Worm (Caenorhabditis elegans) whole organism, L4/young adult: ENCODE measurements around the gene hpo-26.

Experiments
- W03F9.2 ChIP-seq: fragments of 150-350 bp; optimal IDR thresholded peaks from 2 replicates; lab custom pipeline; 2014; ENCODE audit warnings: missing biosample characterization, missing genetic modification characterization
- dao-5 ChIP-seq: sonication (generic microtip); optimal IDR thresholded peaks from 2 replicates; lab custom pipeline; 2016; ENCODE audit warnings: missing genotype, missing genetic modification characterization, moderate library complexity, missing compliant biosample characterization
- him-1 ChIP-seq: sonication (generic microtip); optimal IDR thresholded peaks from 2 replicates; lab custom pipeline; 2016; ENCODE audit warnings: missing genotype, missing genetic modification reagents, missing genetic modification characterization, missing compliant biosample characterization

The hpo-26 gene

ce11 chrV:6515344-6515743, 17.5 kb downstream of the hpo-26 start:
- no peak for TF ChIP-seq dao-5 (tag; lab: Kevin White, UChicago)
- no peak for TF ChIP-seq him-1 (tag; lab: Kevin White, UChicago)
- no peak for TF ChIP-seq W03F9.2 (tag; lab: Kevin White, UChicago)

ce11 chrV:6514887-6515324, 18.0 kb downstream of the hpo-26 start, which contains the start of gene dpy-11:
Gene dpy-11 (minus strand): TSS chrV:6515240.
- peak; percentile 18 for TF ChIP-seq W03F9.2 (tag; lab: Kevin White, UChicago)
- no peak for TF ChIP-seq dao-5 (tag; lab: Kevin White, UChicago)

ce11 chrV:6513786-6514430, 19.0 kb downstream of the hpo-26 start:
- no peak for TF ChIP-seq dao-5 (tag; lab: Kevin White, UChicago)
- TF ChIP-seq W03F9.2 (tag; lab: Kevin White, UChicago): no peak
- TF ChIP-seq him-1 (tag; lab: Kevin White, UChicago): no peak

- no peak for TF ChIP-seq dao-5 (tag; lab: Kevin White, UChicago)
- no peak for TF ChIP-seq W03F9.2 (tag; lab: Kevin White, UChicago)
- no peak for TF ChIP-seq him-1 (tag; lab: Kevin White, UChicago)
These were observed 19.5 kb downstream of the hpo-26 start for ce11 chrV:6513356-6513755.

- TF ChIP-seq him-1 (tag; lab: Kevin White, UChicago) (no peak), dao-5 (tag; lab: Kevin White, UChicago) (no peak), W03F9.2 (tag; lab: Kevin White, UChicago) (no peak)
These were observed 21.7 kb downstream of the hpo-26 start, which contains the start of gene ubh-1 for ce11 chrV:6511121-6511520. Gene ubh-1 (minus strand): TSS chrV:6511409.

- TF ChIP-seq him-1 (tag; lab: Kevin White, UChicago) (no peak), dao-5 (tag; lab: Kevin White, UChicago) (no peak)
These were observed 22.2 kb downstream of the hpo-26 start for ce11 chrV:6510622-6511021.

ce11 chrV:6509717-6510116, 23.1 kb downstream of the hpo-26 start, which contains the start of gene ubh-2:
Gene ubh-2 (minus strand): TSS chrV:6509817.
- no peak for TF ChIP-seq him-1 (tag; lab: Kevin White, UChicago)
- TF ChIP-seq dao-5 (tag; lab: Kevin White, UChicago): no peak
- TF ChIP-seq W03F9.2 (tag; lab: Kevin White, UChicago): no peak

- no peak for TF ChIP-seq dao-5 (tag; lab: Kevin White, UChicago)
- no peak for TF ChIP-seq W03F9.2 (tag; lab: Kevin White, UChicago)
- no peak for TF ChIP-seq him-1 (tag; lab: Kevin White, UChicago)
These were observed 24.2 kb downstream of the hpo-26 start, which contains the start of gene ubh-3 for ce11 chrV:6508703-6509102. Gene ubh-3 (minus strand): TSS chrV:6508803.

ce11 chrV:6506238-6506956, 26.5 kb downstream of the hpo-26 start:
- no peak for TF ChIP-seq dao-5 (tag; lab: Kevin White, UChicago)
- no peak for TF ChIP-seq W03F9.2 (tag; lab: Kevin White, UChicago)
- TF ChIP-seq him-1 (tag; lab: Kevin White, UChicago): no peak

ce11 chrV:6505339-6505811, 27.5 kb downstream of the hpo-26 start, which contains the start of gene W01A11.7:
Gene W01A11.7 (minus strand): TSS chrV:6505389.
- TF ChIP-seq dao-5 (tag; lab: Kevin White, UChicago) (no peak), W03F9.2 (tag; lab: Kevin White, UChicago) (no peak), him-1 (tag; lab: Kevin White, UChicago) (no peak)

- TF ChIP-seq him-1 (tag; lab: Kevin White, UChicago) (no peak), dao-5 (tag; lab: Kevin White, UChicago) (no peak)
These were observed 28.6 kb downstream of the hpo-26 start, which contains the start of gene moc-2 for ce11 chrV:6504131-6504827. Gene moc-2 (minus strand): TSS chrV:6504181.

ce11 chrV:6503158-6503557, 29.7 kb downstream of the hpo-26 start:
- no peak for TF ChIP-seq W03F9.2 (tag; lab: Kevin White, UChicago)
- no peak for TF ChIP-seq him-1 (tag; lab: Kevin White, UChicago)
- TF ChIP-seq dao-5 (tag; lab: Kevin White, UChicago): no peak

- TF ChIP-seq W03F9.2 (tag; lab: Kevin White, UChicago) (no peak), him-1 (tag; lab: Kevin White, UChicago) (no peak), dao-5 (tag; lab: Kevin White, UChicago) (no peak)
These were observed 34.0 kb downstream of the hpo-26 start, which contains the start of gene W01A11.1 for ce11 chrV:6498903-6499302. Gene W01A11.1 (plus strand): TSS chrV:6499224.
